Worm (Caenorhabditis elegans): Measurements from ENCODE around the gene C39B10.7.

Gene C39B10.7

DNA sequence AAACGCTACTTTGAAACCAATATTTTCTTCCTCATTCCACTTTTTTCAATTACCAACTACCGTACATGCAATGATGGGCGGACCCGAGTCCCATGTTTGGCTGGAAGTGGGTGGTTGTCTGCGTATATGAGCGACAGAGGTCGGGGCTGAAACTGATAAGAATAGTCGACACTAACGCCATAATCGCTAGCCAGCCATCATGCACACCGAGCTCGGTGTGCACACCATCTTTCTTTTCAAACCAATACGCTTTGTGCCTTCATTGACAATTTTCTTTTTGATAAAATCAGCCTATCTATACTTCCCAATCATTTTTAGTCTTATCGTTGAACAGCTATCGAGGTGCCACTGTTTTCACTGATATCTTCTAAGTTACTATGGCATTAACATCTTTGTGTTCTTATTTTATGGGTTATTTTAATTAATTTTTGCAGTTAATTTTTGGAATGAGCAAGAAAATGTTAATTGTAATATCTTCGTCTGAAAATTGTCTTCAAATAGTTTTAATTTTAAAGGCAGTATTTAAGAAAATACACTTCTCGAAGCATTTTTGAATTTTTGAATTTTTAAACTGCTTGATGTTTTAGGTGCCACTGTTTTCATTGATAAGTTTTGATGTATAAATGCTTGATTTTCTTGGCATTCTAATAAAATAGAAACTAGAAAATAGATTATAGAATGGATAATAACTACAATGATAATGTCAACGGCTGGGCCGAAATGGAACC lies 4.1 kb downstream of the C39B10.7 start, which contains the start of gene elt-2:
Gene elt-2 (plus strand): TSS at position 678 of the 728 bp plus-strand sequence.
- TF ChIP-seq egl-44 (GFP tag; IDR thresholded peaks at IDR 0.05) (0 out of 2 replicates have a peak, but pooled peaks have one; percentile 26), lir-1 (GFP tag; conservative IDR thresholded peaks at IDR 0.05) (0 out of 2 replicates have a peak, but pooled peaks have one; percentile 17), ets-4 (GFP tag; optimal IDR thresholded peaks at IDR 0.05) (peak; percentile 65), Y79H2A.3 (GFP tag; conservative IDR thresholded peaks at IDR 0.05) (no peak), T26A5.8 (tag; optimal IDR thresholded peaks at IDR 0.05) (no peak), B0035.1 (tag; optimal IDR thresholded peaks at IDR 0.05) (no peak), let-607 (tag; optimal IDR thresholded peaks at IDR 0.05) (peak in 1 of 2 experiments; percentile 38), atf-7 (tag; optimal IDR thresholded peaks at IDR 0.05) (peak; percentile 65), ztf-22 (GFP tag; optimal IDR thresholded peaks at IDR 0.05) (peak; percentile 86), nhr-80 (tag; optimal IDR thresholded peaks at IDR 0.05) (peak; percentile 97), nfyb-1 (GFP tag; IDR thresholded peaks at IDR 0.05) (peak; percentile 65)

DNA sequence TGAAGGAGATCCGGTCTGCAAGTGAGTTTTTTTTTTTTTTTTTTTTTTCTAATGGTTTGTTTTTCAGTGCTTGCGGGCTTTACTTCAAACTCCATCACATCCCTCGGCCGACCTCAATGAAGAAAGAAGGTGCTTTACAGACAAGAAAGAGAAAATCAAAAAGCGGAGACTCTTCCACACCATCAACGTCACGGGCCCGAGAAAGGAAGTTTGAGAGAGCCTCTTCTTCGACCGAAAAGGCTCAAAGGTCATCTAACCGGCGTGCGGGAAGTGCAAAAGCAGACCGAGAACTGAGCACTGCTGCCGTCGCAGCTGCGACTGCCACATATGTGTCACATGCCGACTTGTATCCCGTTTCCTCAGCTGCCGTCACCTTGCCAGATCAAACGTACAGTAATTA lies 5.6 kb downstream of the C39B10.7 start:
- no peak for TF ChIP-seq lir-1 (GFP tag; conservative IDR thresholded peaks at IDR 0.05)
- no peak for TF ChIP-seq gei-17 (GFP tag; optimal IDR thresholded peaks at IDR 0.05)
- TF ChIP-seq hmg-20 (GFP tag; IDR thresholded peaks at IDR 0.05): no peak
- TF ChIP-seq mxl-1 (tag; optimal IDR thresholded peaks at IDR 0.05): no peak
- TF ChIP-seq lin-26 (GFP tag; IDR thresholded peaks at IDR 0.05): no peak
- TF ChIP-seq snpc-1.3 (tag; optimal IDR thresholded peaks at IDR 0.05; ENCODE audit: insufficient read depth): no peak
- no peak for TF ChIP-seq ekl-4 (GFP tag; IDR thresholded peaks at IDR 0.05)
- TF ChIP-seq athp-1 (tag; optimal IDR thresholded peaks at IDR 0.05): no peak
- TF ChIP-seq tbp1 (GFP tag; optimal IDR thresholded peaks at IDR 0.05): no peak
- TF ChIP-seq cebp-2 (GFP tag; IDR thresholded peaks at IDR 0.05): no peak
- no peak for TF ChIP-seq ztf-6 (GFP tag; IDR thresholded peaks at IDR 0.05)

DNA sequence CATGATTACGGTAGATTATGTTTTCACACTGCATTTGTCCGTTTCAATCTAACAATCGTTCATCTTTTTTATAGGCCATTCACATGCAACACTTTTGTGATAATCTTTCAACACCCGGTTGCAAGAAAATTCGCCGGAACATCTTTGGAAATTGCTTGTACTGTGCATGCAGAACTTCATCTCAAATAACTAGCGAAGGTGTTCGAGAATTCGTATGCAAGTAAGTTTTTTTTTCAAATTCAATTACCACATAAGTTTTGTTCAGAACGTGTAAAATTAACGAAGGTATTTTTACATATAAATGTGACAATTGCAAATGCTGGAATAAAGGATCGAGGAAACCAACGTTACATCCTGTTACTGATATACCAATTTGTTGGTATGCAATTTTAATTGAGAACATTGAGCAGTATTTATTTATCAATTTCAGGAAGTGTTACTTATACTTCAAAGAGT lies 8.7 kb downstream of the C39B10.7 start, which contains the start of gene C33D3.3:
Gene C33D3.3 (plus strand): TSS at position 51 of the 456 bp plus-strand sequence.
- no peak for TF ChIP-seq C17E4.6 (GFP tag; IDR thresholded peaks at IDR 0.05)
- no peak for TF ChIP-seq ceh-91 (GFP tag; IDR thresholded peaks at IDR 0.05)
- no peak for TF ChIP-seq F57C9.4 (tag; optimal IDR thresholded peaks at IDR 0.05)
- TF ChIP-seq mxl-1 (tag; optimal IDR thresholded peaks at IDR 0.05): no peak
- no peak for TF ChIP-seq ztf-6 (GFP tag; IDR thresholded peaks at IDR 0.05)
- TF ChIP-seq madf-8 (GFP tag; conservative IDR thresholded peaks at IDR 0.05): no peak
- TF ChIP-seq repo-1 (tag; optimal IDR thresholded peaks at IDR 0.05): no peak
- no peak for TF ChIP-seq madf-6 (GFP tag; IDR thresholded peaks at IDR 0.05)
- TF ChIP-seq unc-130 (GFP tag; optimal IDR thresholded peaks at IDR 0.05): no peak
- no peak for TF ChIP-seq mcd-1 (GFP tag; IDR thresholded peaks at IDR 0.05)
- no peak for TF ChIP-seq nfyb-1 (GFP tag; IDR thresholded peaks at IDR 0.05)
- TF ChIP-seq ZK185.1 (tag; optimal IDR thresholded peaks at IDR 0.05; ENCODE audit: poor library complexity, severe bottlenecking): no peak
- TF ChIP-seq unc-62 (GFP tag; optimal IDR thresholded peaks at IDR 0.05): no peak
- TF ChIP-seq let-526 (GFP tag; IDR thresholded peaks at IDR 0.05): no peak
- no peak for TF ChIP-seq somi-1 (GFP tag; optimal IDR thresholded peaks at IDR 0.05)

DNA sequence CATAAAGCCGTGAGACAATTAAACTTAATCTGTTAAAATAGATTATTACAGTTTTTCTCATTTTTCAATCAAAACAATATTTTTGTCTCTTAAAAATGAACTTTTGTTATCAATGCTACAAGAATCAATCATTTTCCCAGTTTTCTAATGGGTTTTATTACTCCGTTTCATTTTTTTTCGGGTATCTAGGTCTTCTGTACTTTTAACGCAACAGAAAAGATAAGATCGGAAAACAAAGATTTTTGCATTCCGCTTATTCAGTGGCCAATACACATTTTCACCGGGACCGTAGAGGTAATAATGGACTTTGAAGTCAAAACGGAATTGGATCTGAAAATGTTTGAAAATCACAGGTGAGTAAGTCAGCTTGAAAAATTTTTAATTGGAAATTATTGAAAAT lies 12.1 kb downstream of the C39B10.7 start, which contains the start of gene C33D3.4:
Gene C33D3.4 (plus strand): TSS at position 301 of the 400 bp plus-strand sequence.
- no peak for TF ChIP-seq ztf-28 (GFP tag; IDR thresholded peaks at IDR 0.05)

Measured in whole organism, young adult.